Worm (Caenorhabditis elegans): ENCODE results near the gene Y41C4A.21.

DNA sequence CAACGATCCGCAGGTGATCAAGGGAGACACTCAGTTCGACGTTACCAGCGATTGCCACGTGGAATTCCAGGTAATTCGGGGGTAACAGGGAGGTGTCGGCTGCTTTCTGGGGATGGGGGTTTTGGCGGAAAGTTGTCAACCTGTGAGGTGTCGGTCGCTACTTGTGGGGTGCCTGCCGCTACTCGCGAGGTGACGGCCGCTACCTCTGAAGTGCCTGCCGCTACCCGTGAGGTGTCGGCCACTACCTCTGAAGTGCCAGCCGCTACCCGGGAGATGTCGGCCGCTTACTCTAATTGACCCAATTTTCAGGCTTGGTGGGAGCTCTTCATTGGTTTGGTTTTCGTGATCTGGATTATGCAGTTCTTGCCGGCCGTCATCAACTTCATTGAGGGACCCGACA lies 1.3 kb upstream of the Y41C4A.21 start:
- no peak for TF ChIP-seq nhr-23 (tag; optimal IDR thresholded peaks at IDR 0.05)
- no peak for TF ChIP-seq zag-1 (tag; optimal IDR thresholded peaks at IDR 0.05)
- TF ChIP-seq F13H6.1 (tag; optimal IDR thresholded peaks at IDR 0.05) = no peak
- no peak for TF ChIP-seq aly-2 (tag; optimal IDR thresholded peaks at IDR 0.05)
- no peak for TF ChIP-seq nhr-21 (tag; optimal IDR thresholded peaks at IDR 0.05)
- no peak for TF ChIP-seq lsy-2 (tag; optimal IDR thresholded peaks at IDR 0.05)
- TF ChIP-seq mab-5 (tag; optimal IDR thresholded peaks at IDR 0.05) = no peak
- no peak for TF ChIP-seq egl-27 (tag; optimal IDR thresholded peaks at IDR 0.05)
- TF ChIP-seq lin-39 (tag; optimal IDR thresholded peaks at IDR 0.05) = no peak
- TF ChIP-seq nhr-237 (tag; optimal IDR thresholded peaks at IDR 0.05) = no peak
- no peak for TF ChIP-seq unc-62 (GFP tag; optimal IDR thresholded peaks at IDR 0.05)
- no peak for TF ChIP-seq mdl-1 (tag; optimal IDR thresholded peaks at IDR 0.05)
- TF ChIP-seq elt-3 (tag; optimal IDR thresholded peaks at IDR 0.05) = no peak
